Fruit fly (Drosophila melanogaster): ENCODE data around the gene Pmvk.
A peak's percentile ranks its signal among the peaks of the same experiment; 100 is the strongest.

Pmvk gene

dm6 chr2L:19537779-19538456, 42.2 kb downstream of the Pmvk start, which contains the start of gene CG13082 (continued):
- TF ChIP-seq sc (optimal IDR thresholded peaks at IDR 0.05) (no peak), sc (GFP tag; optimal IDR thresholded peaks at IDR 0.05) (peak; percentile 61), CG6765 (GFP tag; optimal IDR thresholded peaks at IDR 0.05) (no peak), Lhr (GFP tag; optimal IDR thresholded peaks at IDR 0.05) (peak; percentile 44), crol (GFP tag; IDR thresholded peaks at IDR 0.05) (peak; percentile 65), Mad (GFP tag; optimal IDR thresholded peaks at IDR 0.05) (peak; percentile 6), h (optimal IDR thresholded peaks at IDR 0.05) (no peak), corto (GFP tag; optimal IDR thresholded peaks at IDR 0.05) (peak; percentile 35), z (GFP tag; IDR thresholded peaks at IDR 0.05) (no peak), E2f1 (GFP tag; IDR thresholded peaks at IDR 0.05) (no peak), Mrtf (GFP tag; IDR thresholded peaks at IDR 0.05) (no peak), CG8924 (tag; optimal IDR thresholded peaks at IDR 0.05) (peak; percentile 62), B-H1 (GFP tag; IDR thresholded peaks at IDR 0.05) (no peak; the same call in 2 of the 3 replicates), Lim3 (GFP tag; IDR thresholded peaks at IDR 0.05) (no peak), wor (GFP tag; IDR thresholded peaks at IDR 0.05) (no peak), CG1602 (GFP tag; optimal IDR thresholded peaks at IDR 0.05) (peak; percentile 24), vfl (GFP tag; optimal IDR thresholded peaks at IDR 0.05) (no peak), Ada2b (GFP tag; IDR thresholded peaks at IDR 0.05) (no peak), CG14860 (GFP tag; IDR thresholded peaks at IDR 0.05; ENCODE audit: partially characterized antibody) (no peak), lbe (GFP tag; optimal IDR thresholded peaks at IDR 0.05) (peak; percentile 62), Optix (GFP tag; IDR thresholded peaks at IDR 0.05) (peak; percentile 24; the same call in 1 of the 3 replicates), gcm (GFP tag; optimal IDR thresholded peaks at IDR 0.05) (peak; percentile 54), CG2875 (GFP tag; optimal IDR thresholded peaks at IDR 0.05) (peak; percentile 59), klu (GFP tag; IDR thresholded peaks at IDR 0.05) (no peak), CG18011 (GFP tag; optimal IDR thresholded peaks at IDR 0.05) (no peak), CG1529 (GFP tag; optimal IDR thresholded peaks at IDR 0.05) (peak; percentile 49), pros (GFP tag; optimal IDR thresholded peaks at IDR 0.05) (no peak), CG7372 (GFP tag; IDR thresholded peaks at IDR 0.05) (no peak), inv (GFP tag; IDR thresholded peaks at IDR 0.05; ENCODE audit: partially characterized antibody) (no peak), knrl (GFP tag; IDR thresholded peaks at IDR 0.05; ENCODE audit: partially characterized antibody) (no peak), CrebB (tag; optimal IDR thresholded peaks at IDR 0.05) (no peak), CG12236 (GFP tag; optimal IDR thresholded peaks at IDR 0.05) (no peak), cato (GFP tag; optimal IDR thresholded peaks at IDR 0.05; ENCODE audit: borderline replicate concordance) (no peak), CG12071 (GFP tag; optimal IDR thresholded peaks at IDR 0.05) (no peak), CG16779 (GFP tag; IDR thresholded peaks at IDR 0.05) (no peak), phol (tag; optimal IDR thresholded peaks at IDR 0.05) (peak; percentile 74), CG1603 (tag; optimal IDR thresholded peaks at IDR 0.05) (no peak), CG9609 (GFP tag; optimal IDR thresholded peaks at IDR 0.05) (peak; percentile 9), D19A (tag; optimal IDR thresholded peaks at IDR 0.05) (peak; percentile 62), Blimp-1 (GFP tag; optimal IDR thresholded peaks at IDR 0.05) (peak; percentile 87), CG33557 (GFP tag; optimal IDR thresholded peaks at IDR 0.05) (peak; percentile 57), btn (GFP tag; optimal IDR thresholded peaks at IDR 0.05) (peak; percentile 42), CG11723 (GFP tag; optimal IDR thresholded peaks at IDR 0.05) (peak; percentile 35), C15 (GFP tag; IDR thresholded peaks at IDR 0.05) (no peak), CG12659 (GFP tag; optimal IDR thresholded peaks at IDR 0.05) (peak; percentile 5), CG3407 (GFP tag; optimal IDR thresholded peaks at IDR 0.05) (peak; percentile 27), CG6254 (GFP tag; optimal IDR thresholded peaks at IDR 0.05) (peak; percentile 76), CG4707 (GFP tag; optimal IDR thresholded peaks at IDR 0.05) (peak; percentile 2), CG10543 (GFP tag; optimal IDR thresholded peaks at IDR 0.05) (no peak), Sry-β (GFP tag; optimal IDR thresholded peaks at IDR 0.05) (peak; percentile 1)

Data from whole organism, embryonic.